Fruit fly (Drosophila melanogaster) whole organism, prepupa: ENCODE measurements around the gene CG31103.

Experiments used
- Blimp-1 ChIP-seq: fragments of 200-800 bp; sonication (Bioruptor generic); optimal IDR thresholded peaks from 3 replicates; lab custom pipeline; 2017; ENCODE audit warnings: missing biosample characterization, missing genetic modification characterization, mild to moderate bottlenecking, moderate library complexity, missing genetic modification reagents
- CG10631 ChIP-seq: fragments of 200-800 bp; sonication (Bioruptor generic); optimal IDR thresholded peaks from 2 replicates; lab custom pipeline; 2016; ENCODE audit warnings: missing biosample characterization, missing genetic modification characterization
- CG11294 ChIP-seq: fragments of 200-800 bp; sonication (Bioruptor generic); IDR thresholded peaks from 2 replicates; pipeline ENCODE4 v1.3.6; 2022; ENCODE audit warnings: missing biosample characterization, missing genetic modification characterization
- CG11762 ChIP-seq: fragments of 200-800 bp; sonication (Bioruptor generic); optimal IDR thresholded peaks from 3 replicates; lab custom pipeline; 2016; ENCODE audit warnings: missing biosample characterization, missing genetic modification characterization; ENCODE audit not compliant: insufficient read depth
- CG15336 ChIP-seq: fragments of 200-800 bp; sonication (Bioruptor generic); IDR thresholded peaks from 2 replicates; pipeline ENCODE4 v1.3.6; 2022; ENCODE audit warnings: missing biosample characterization, missing genetic modification characterization
- CG1621 ChIP-seq: fragments of 200-800 bp; sonication (Bioruptor generic); optimal IDR thresholded peaks from 3 replicates; lab custom pipeline; 2018; ENCODE audit warnings: missing biosample characterization, mild to moderate bottlenecking, missing genetic modification characterization
- CG31627 ChIP-seq: fragments of 200-800 bp; sonication (Bioruptor generic); optimal IDR thresholded peaks from 3 replicates; lab custom pipeline; 2016; ENCODE audit warnings: missing biosample characterization, missing genetic modification characterization
- CG32006 ChIP-seq: fragments of 200-800 bp; sonication (Bioruptor generic); optimal IDR thresholded peaks from 3 replicates; lab custom pipeline; 2017; ENCODE audit warnings: missing biosample characterization, mild to moderate bottlenecking, missing genetic modification characterization
- CG34406 ChIP-seq: fragments of 200-800 bp; sonication (Bioruptor generic); optimal IDR thresholded peaks from 3 replicates; lab custom pipeline; 2016; ENCODE audit warnings: missing biosample characterization, missing genetic modification characterization
- CG3919 ChIP-seq: fragments of 200-800 bp; sonication (Bioruptor generic); optimal IDR thresholded peaks from 3 replicates; lab custom pipeline; 2016; ENCODE audit warnings: missing biosample characterization, missing genetic modification characterization
- CG6163 ChIP-seq: fragments of 200-800 bp; sonication (Bioruptor generic); IDR thresholded peaks from 3 replicates; pipeline ENCODE4 v1.3.6; 2022; ENCODE audit warnings: missing biosample characterization, missing genetic modification characterization
- CG6276 ChIP-seq: fragments of 200-800 bp; sonication (Bioruptor generic); optimal IDR thresholded peaks from 2 replicates; lab custom pipeline; 2017; ENCODE audit warnings: missing biosample characterization, mild to moderate bottlenecking, missing genetic modification characterization
- CG6808 ChIP-seq: fragments of 200-800 bp; sonication (Bioruptor generic); optimal IDR thresholded peaks from 3 replicates; lab custom pipeline; 2017; ENCODE audit warnings: missing biosample characterization, missing genetic modification characterization, mild to moderate bottlenecking, moderate library complexity, missing genetic modification reagents
- CG6854 ChIP-seq: fragments of 200-800 bp; sonication (Bioruptor generic); optimal IDR thresholded peaks from 2 replicates; lab custom pipeline; 2017; ENCODE audit warnings: missing biosample characterization, mild to moderate bottlenecking, missing genetic modification characterization
- CG7368 ChIP-seq: fragments of 200-800 bp; sonication (Bioruptor generic); optimal IDR thresholded peaks from 3 replicates; lab custom pipeline; 2016; ENCODE audit warnings: missing biosample characterization, missing genetic modification characterization
- CG8119 ChIP-seq: fragments of 200-800 bp; sonication (Bioruptor generic); IDR thresholded peaks from 3 replicates; pipeline ENCODE4 v1.3.6; 2022; ENCODE audit warnings: missing biosample characterization, missing genetic modification characterization
- CG8319 ChIP-seq: fragments of 200-800 bp; sonication (Bioruptor generic); optimal IDR thresholded peaks from 3 replicates; lab custom pipeline; 2016; ENCODE audit warnings: missing biosample characterization, missing genetic modification characterization
- CG8632 ChIP-seq: fragments of 200-800 bp; sonication (Bioruptor generic); optimal IDR thresholded peaks from 3 replicates; lab custom pipeline; 2016; ENCODE audit warnings: missing biosample characterization, missing genetic modification characterization
- CG9139 ChIP-seq: fragments of 200-800 bp; sonication (Bioruptor generic); optimal IDR thresholded peaks from 3 replicates; lab custom pipeline; 2017; ENCODE audit warnings: missing biosample characterization, mild to moderate bottlenecking, missing genetic modification characterization
- Eip75B ChIP-seq: fragments of 200-800 bp; sonication (Bioruptor generic); optimal IDR thresholded peaks from 3 replicates; lab custom pipeline; 2016; ENCODE audit warnings: missing biosample characterization, missing genetic modification characterization
- Eip78C ChIP-seq: fragments of 200-800 bp; sonication (Bioruptor generic); peaks from one replicate; lab custom pipeline; 2016; ENCODE audit warnings: missing biosample characterization, missing genetic modification characterization
- Eip93F ChIP-seq: fragments of 200-800 bp; sonication (Bioruptor generic); optimal IDR thresholded peaks from 2 replicates; lab custom pipeline; 2016; ENCODE audit warnings: missing biosample characterization, mild to moderate bottlenecking, missing genetic modification characterization
- Ets96B ChIP-seq: fragments of 200-800 bp; optimal IDR thresholded peaks from 2 replicates; lab custom pipeline; 2019; ENCODE audit warnings: missing biosample characterization, mild to moderate bottlenecking, missing genetic modification characterization, moderate library complexity
- Lpt ChIP-seq: fragments of 200-800 bp; sonication (Bioruptor generic); optimal IDR thresholded peaks from 3 replicates; lab custom pipeline; 2016; ENCODE audit warnings: missing biosample characterization, missing genetic modification characterization
- Smox ChIP-seq: fragments of 200-800 bp; sonication (Bioruptor generic); optimal IDR thresholded peaks from 3 replicates; lab custom pipeline; 2016; ENCODE audit warnings: missing biosample characterization, missing genetic modification characterization
- Sox102F ChIP-seq: fragments of 200-800 bp; sonication (Bioruptor generic); optimal IDR thresholded peaks from 2 replicates; lab custom pipeline; 2016; ENCODE audit warnings: missing biosample characterization, mild to moderate bottlenecking, missing genetic modification characterization
- Sox14 ChIP-seq: fragments of 200-800 bp; sonication (Bioruptor generic); optimal IDR thresholded peaks from 3 replicates; lab custom pipeline; 2016; ENCODE audit warnings: missing biosample characterization, missing genetic modification characterization
- achi ChIP-seq: fragments of 200-800 bp; sonication (Bioruptor generic); optimal IDR thresholded peaks from 3 replicates; lab custom pipeline; 2016; ENCODE audit warnings: missing biosample characterization, missing genetic modification characterization
- acj6 ChIP-seq: fragments of 200-800 bp; sonication (Bioruptor generic); optimal IDR thresholded peaks from 3 replicates; lab custom pipeline; 2016; ENCODE audit warnings: missing biosample characterization, missing genetic modification characterization
- dac ChIP-seq: fragments of 200-800 bp; sonication (Bioruptor generic); optimal IDR thresholded peaks from 2 replicates; lab custom pipeline; 2017; ENCODE audit warnings: missing biosample characterization, mild to moderate bottlenecking, missing genetic modification characterization
- dsx ChIP-seq: fragments of 200-800 bp; optimal IDR thresholded peaks from 3 replicates; lab custom pipeline; 2019; ENCODE audit warnings: missing biosample characterization, mild to moderate bottlenecking, missing genetic modification characterization, moderate library complexity; ENCODE audit not compliant: poor library complexity, severe bottlenecking
- eg ChIP-seq: fragments of 200-800 bp; sonication (Bioruptor generic); IDR thresholded peaks from 3 replicates; pipeline ENCODE4 v1.3.6; 2022; ENCODE audit warnings: missing biosample characterization, missing genetic modification characterization
- esn ChIP-seq: fragments of 200-800 bp; sonication (Bioruptor generic); optimal IDR thresholded peaks from 2 replicates; lab custom pipeline; 2016; ENCODE audit warnings: missing biosample characterization, mild to moderate bottlenecking, missing genetic modification characterization, moderate library complexity
- fd59A ChIP-seq: fragments of 200-800 bp; sonication (Bioruptor generic); optimal IDR thresholded peaks from 2 replicates; lab custom pipeline; 2017; ENCODE audit warnings: missing biosample characterization, mild to moderate bottlenecking, missing genetic modification characterization, missing genetic modification reagents
- fkh ChIP-seq: fragments of 200-800 bp; sonication (Bioruptor generic); optimal IDR thresholded peaks from 3 replicates; lab custom pipeline; 2017; ENCODE audit warnings: missing biosample characterization, mild to moderate bottlenecking, missing genetic modification characterization, moderate library complexity
- lz ChIP-seq: fragments of 200-800 bp; sonication (Bioruptor generic); optimal IDR thresholded peaks from 3 replicates; lab custom pipeline; 2016; ENCODE audit warnings: missing biosample characterization, missing genetic modification characterization
- salr ChIP-seq, 2 experiments: fragments of 200-800 bp; sonication (Bioruptor generic); optimal IDR thresholded peaks; 3 replicates each; lab custom pipeline; 2016 to 2018; ENCODE audit warnings: missing biosample characterization in 2 of 2, missing genetic modification characterization in 2 of 2, mild to moderate bottlenecking in 1 of 2
- spab ChIP-seq: fragments of 200-800 bp; sonication (Bioruptor generic); optimal IDR thresholded peaks from 2 replicates; lab custom pipeline; 2017; ENCODE audit warnings: missing biosample characterization, mild to moderate bottlenecking, missing genetic modification characterization, missing genetic modification reagents
- ss ChIP-seq, 2 experiments: fragments of 200-800 bp; sonication (Bioruptor generic); optimal IDR thresholded peaks; 2 replicates in 1 of 2; 3 replicates in 1 of 2; lab custom pipeline; 2017 to 2018; ENCODE audit warnings: mild to moderate bottlenecking in 2 of 2, missing biosample characterization in 2 of 2, missing genetic modification characterization in 2 of 2, moderate library complexity in 1 of 2
- svp ChIP-seq: fragments of 200-800 bp; sonication (Bioruptor generic); peaks from one replicate; lab custom pipeline; 2016; ENCODE audit warnings: missing biosample characterization, missing genetic modification characterization
- vri ChIP-seq: fragments of 200-800 bp; sonication (Bioruptor generic); optimal IDR thresholded peaks from 3 replicates; lab custom pipeline; 2016; ENCODE audit warnings: missing biosample characterization, mild to moderate bottlenecking, missing genetic modification characterization

The CG31103 gene

DNA sequence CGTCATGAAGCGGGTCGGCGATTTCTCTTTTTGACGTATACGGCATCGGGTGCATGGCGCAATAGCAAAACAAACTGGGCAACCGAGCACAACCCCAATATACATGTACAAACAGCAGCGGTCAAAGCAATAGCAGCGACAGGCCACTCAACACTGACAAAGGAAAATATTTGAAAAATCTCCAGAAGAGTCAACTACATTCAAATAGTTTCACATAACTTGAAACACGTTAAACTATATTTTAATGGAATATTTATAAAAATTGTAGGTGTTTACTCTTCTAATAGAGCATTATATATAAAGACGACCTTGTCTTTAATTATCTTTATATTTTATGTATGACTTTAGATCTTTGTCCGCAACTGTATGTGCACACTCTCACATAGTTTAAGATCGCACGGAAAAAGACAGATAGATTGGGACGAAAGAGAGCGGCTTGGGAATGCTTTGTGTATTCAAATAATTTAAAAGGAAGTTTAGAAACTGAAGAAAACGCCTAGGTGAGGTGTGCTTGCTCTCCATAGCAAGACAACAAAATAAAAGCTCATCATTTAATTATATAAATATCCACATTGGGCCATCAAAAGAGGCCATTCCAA, 11.6 kb upstream of the CG31103 start (continued):
- TF ChIP-seq CG11294 = peak; percentile 70
- peak; percentile 89 for TF ChIP-seq CG3919 (GFP tag; lab: Kevin White, UChicago)
- TF ChIP-seq Eip78C (GFP tag; lab: Kevin White, UChicago) = peak; percentile 95
- TF ChIP-seq Ets96B (tag; lab: Kevin White, UChicago) = peak; percentile 92
- peak; percentile 89 for TF ChIP-seq svp (GFP tag; lab: Kevin White, UChicago)
- TF ChIP-seq Blimp-1 (GFP tag; lab: Kevin White, UChicago) = no peak
- peak; percentile 82 for TF ChIP-seq dac (GFP tag; lab: Kevin White, UChicago)
- TF ChIP-seq CG34406 = peak; percentile 85
- TF ChIP-seq CG6163 = peak; percentile 87

dm6 chr3R:25208042-25208766, 10.9 kb upstream of the CG31103 start, which contains the start of gene Cad96Ca:
TSS of gene Cad96Ca (minus strand) at chr3R:25208283.
- no peak for TF ChIP-seq achi (GFP tag; lab: Kevin White, UChicago)
- no peak for TF ChIP-seq CG7368 (GFP tag; lab: Kevin White, UChicago)
- TF ChIP-seq dsx (GFP tag; lab: Kevin White, UChicago) = peak; percentile 23
- TF ChIP-seq CG8119 (GFP tag; lab: Robert Waterston, UW) = no peak
- TF ChIP-seq CG1621 (tag; lab: Kevin White, UChicago) = peak; percentile 35
- TF ChIP-seq CG6854 (GFP tag; lab: Kevin White, UChicago) = peak; percentile 41
- peak; percentile 9 to 44 for TF ChIP-seq ss (GFP tag; optimal IDR thresholded peaks at IDR 0.05; lab: Kevin White, UChicago)
- no peak for TF ChIP-seq CG32006 (GFP tag; lab: Kevin White, UChicago)
- TF ChIP-seq eg = peak; percentile 39; the same call in 1 of the 3 replicates
- peak; percentile 1 for TF ChIP-seq CG9139 (GFP tag; lab: Kevin White, UChicago)
- no peak for TF ChIP-seq Eip75B (GFP tag; lab: Kevin White, UChicago)
- TF ChIP-seq CG11762 = no peak
- TF ChIP-seq Sox14 (GFP tag; lab: Kevin White, UChicago) = no peak
- TF ChIP-seq CG6163 = 0 out of 3 replicates have a peak, but pooled peaks have one; percentile 15

DNA sequence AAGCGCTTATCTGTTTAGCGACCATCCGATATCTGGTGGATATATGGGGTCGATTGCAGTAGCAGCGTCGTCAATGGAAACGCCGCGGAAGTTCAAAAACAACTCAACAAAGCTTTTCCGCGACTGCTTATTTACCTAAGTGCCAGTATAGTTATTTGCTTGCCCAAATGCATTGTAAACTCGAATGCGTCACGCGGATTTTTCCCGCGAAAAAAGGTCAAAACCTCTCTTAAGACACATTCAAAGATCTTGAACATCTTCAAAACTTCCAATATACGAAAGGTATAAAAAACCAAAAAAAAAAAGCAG, 10.4 kb upstream of the CG31103 start:
- TF ChIP-seq spab (GFP tag; lab: Kevin White, UChicago) = no peak
- TF ChIP-seq Eip78C (GFP tag; lab: Kevin White, UChicago) = peak; percentile 40

dm6 chr3R:25209207-25209606, 9.9 kb upstream of the CG31103 start:
- TF ChIP-seq CG8119 (GFP tag; lab: Robert Waterston, UW) (no peak), CG15336 (GFP tag; lab: Robert Waterston, UW) (no peak), svp (GFP tag; lab: Kevin White, UChicago) (peak; percentile 88), CG8632 (GFP tag; lab: Kevin White, UChicago) (no peak)

DNA sequence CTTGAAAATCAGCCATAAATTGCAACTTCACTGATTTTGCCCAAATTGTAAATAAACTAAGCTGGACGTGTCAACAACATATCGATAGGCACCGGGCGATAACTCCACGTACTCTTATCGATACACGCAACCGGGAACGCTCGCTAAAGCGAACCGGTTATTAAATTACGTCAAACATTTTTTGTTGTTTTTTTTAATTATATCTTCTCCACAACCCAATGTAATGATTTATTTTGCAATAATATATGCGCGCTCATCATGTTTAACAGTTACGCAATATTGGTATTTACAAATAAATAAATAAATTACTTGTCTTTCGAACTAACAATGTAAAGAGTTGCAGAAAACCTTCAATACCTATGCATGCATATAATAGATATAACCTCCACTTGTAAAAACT, 4.0 kb upstream of the CG31103 start, which contains the start of gene Saysd1:
Gene Saysd1 (minus strand): TSS at position 66 of the 400 bp plus-strand sequence.
- TF ChIP-seq dac (GFP tag; lab: Kevin White, UChicago) (no peak), fkh (GFP tag; lab: Kevin White, UChicago) (peak; percentile 97), vri (GFP tag; lab: Kevin White, UChicago) (peak; percentile 60), CG15336 (GFP tag; lab: Robert Waterston, UW) (no peak), acj6 (GFP tag; lab: Kevin White, UChicago) (no peak), CG34406 (no peak), Sox102F (GFP tag; lab: Kevin White, UChicago) (no peak), Smox (GFP tag; lab: Kevin White, UChicago) (no peak), CG31627 (GFP tag; lab: Kevin White, UChicago) (no peak), eg (no peak), fd59A (no peak), spab (GFP tag; lab: Kevin White, UChicago) (no peak), CG6808 (no peak), Lpt (GFP tag; lab: Kevin White, UChicago) (no peak), lz (GFP tag; lab: Kevin White, UChicago) (no peak), CG3919 (GFP tag; lab: Kevin White, UChicago) (peak; percentile 53), CG10631 (GFP tag; lab: Kevin White, UChicago) (no peak), esn (GFP tag; lab: Kevin White, UChicago) (peak; percentile 28), CG8319 (no peak), CG6276 (GFP tag; lab: Kevin White, UChicago) (no peak), Eip93F (GFP tag; lab: Kevin White, UChicago) (no peak), salr (GFP tag; optimal IDR thresholded peaks at IDR 0.05; lab: Kevin White, UChicago) (no peak), CG9139 (GFP tag; lab: Kevin White, UChicago) (no peak)
